Worm (Caenorhabditis elegans) whole organism, midembryonic: Measurements from ENCODE around the gene Y43F8C.16.

Experiments used
- flt-1 ChIP-seq: fragments of 200-800 bp; sonication (Bioruptor generic); IDR thresholded peaks from 2 replicates; pipeline ENCODE4 v1.3.6; 2022; ENCODE audit warnings: missing genetic modification characterization, missing compliant biosample characterization
- klf-2 ChIP-seq: fragments of 200-800 bp; sonication (Bioruptor generic); conservative IDR thresholded peaks from 2 replicates; pipeline ENCODE4 v1.3.6; 2022; ENCODE audit warnings: missing genetic modification reagents, missing genetic modification characterization, missing compliant biosample characterization
- med-1 ChIP-seq: sonication (generic microtip); optimal IDR thresholded peaks from 2 replicates; lab custom pipeline; 2017; ENCODE audit warnings: missing genetic modification characterization, mild to moderate bottlenecking, missing compliant biosample characterization, antibody characterized with exemption, missing genetic modification reagents; ENCODE audit not compliant: insufficient read depth
- tab-1 ChIP-seq: fragments of 200-800 bp; sonication (Bioruptor generic); IDR thresholded peaks from 2 replicates; pipeline ENCODE4 v1.3.6; 2022; ENCODE audit warnings: missing genetic modification characterization, missing compliant biosample characterization
- ztf-29 ChIP-seq: fragments of 200-800 bp; sonication (Bioruptor generic); IDR thresholded peaks from 2 replicates; pipeline ENCODE4 v1.3.6; 2022; ENCODE audit warnings: missing genetic modification reagents, missing genetic modification characterization, missing compliant biosample characterization

DNA sequence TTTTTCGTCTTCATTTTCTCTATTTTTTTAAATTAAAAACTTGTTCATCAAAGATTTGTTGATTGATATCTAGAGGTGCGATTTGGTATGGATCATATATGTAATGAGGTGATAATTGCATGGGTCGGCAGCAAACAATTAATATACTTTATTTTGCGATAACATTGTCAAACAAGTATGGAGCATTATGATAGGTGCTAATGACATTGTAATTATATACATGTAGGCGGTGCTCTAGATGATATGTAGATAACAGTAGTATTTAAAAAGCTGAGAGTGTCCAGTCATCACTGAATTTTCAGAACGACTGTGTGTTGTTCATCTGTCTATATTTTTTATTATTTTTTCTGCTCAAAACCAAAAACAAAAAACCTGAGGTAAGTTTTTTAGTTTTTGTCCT, 15.0 kb upstream of the Y43F8C.16 start, which contains the start of gene Y116F11A.1:
- no peak for TF ChIP-seq flt-1
- TF ChIP-seq tab-1 (GFP tag; lab: Robert Waterston, UW), result no peak
- no peak for TF ChIP-seq med-1 (GFP tag; lab: Kevin White, UChicago)
- TF ChIP-seq klf-2 (GFP tag; lab: Robert Waterston, UW), result no peak
- no peak for TF ChIP-seq ztf-29
